Worm (Caenorhabditis elegans) whole organism, late embryonic: ENCODE results near the gene srz-56.

Experiments used
- C08G9.2 ChIP-seq: sonication (generic microtip); optimal IDR thresholded peaks from 2 replicates; lab custom pipeline; 2016; ENCODE audit warnings: mild to moderate bottlenecking, missing genetic modification characterization, moderate library complexity, missing compliant biosample characterization
- C38D4.7 ChIP-seq: fragments of 200-800 bp; sonication (Bioruptor generic); optimal IDR thresholded peaks from 2 replicates; lab custom pipeline; 2018; ENCODE audit warnings: mild to moderate bottlenecking, missing genetic modification characterization, moderate library complexity, missing compliant biosample characterization
- K02D7.2 ChIP-seq: sonication (generic microtip); optimal IDR thresholded peaks from 2 replicates; lab custom pipeline; 2017; ENCODE audit warnings: mild to moderate bottlenecking, missing genetic modification characterization, missing compliant biosample characterization
- K09A11.1 ChIP-seq: sonication (generic microtip); optimal IDR thresholded peaks from 2 replicates; lab custom pipeline; 2017; ENCODE audit warnings: antibody characterized with exemption, mild to moderate bottlenecking, missing genetic modification characterization, missing compliant biosample characterization; ENCODE audit not compliant: insufficient read depth
- ahr-1 ChIP-seq: sonication (generic microtip); optimal IDR thresholded peaks from 2 replicates; lab custom pipeline; 2016; ENCODE audit warnings: missing genetic modification characterization, missing compliant biosample characterization
- ama-1 ChIP-seq: fragments of 150-350 bp; optimal IDR thresholded peaks from 2 replicates; lab custom pipeline; 2014
- ceh-14 ChIP-seq: sonication (generic microtip); optimal IDR thresholded peaks from 2 replicates; lab custom pipeline; 2016; ENCODE audit warnings: missing genotype, missing genetic modification characterization, missing compliant biosample characterization
- ceh-2 ChIP-seq: sonication (generic microtip); optimal IDR thresholded peaks from 2 replicates; lab custom pipeline; 2016; ENCODE audit warnings: missing genotype, missing genetic modification characterization, missing compliant biosample characterization
- ceh-22 ChIP-seq: sonication (generic microtip); optimal IDR thresholded peaks from 2 replicates; lab custom pipeline; 2017; ENCODE audit warnings: missing biosample characterization, missing genetic modification characterization
- ceh-31 ChIP-seq: sonication (generic microtip); optimal IDR thresholded peaks from 2 replicates; lab custom pipeline; 2016; ENCODE audit warnings: missing genetic modification characterization, missing compliant biosample characterization
- dve-1 ChIP-seq: sonication (generic microtip); optimal IDR thresholded peaks from 2 replicates; lab custom pipeline; 2017; ENCODE audit warnings: antibody characterized with exemption, mild to moderate bottlenecking, missing genetic modification characterization, missing compliant biosample characterization
- elt-2 ChIP-seq: sonication (generic microtip); optimal IDR thresholded peaks from 2 replicates; lab custom pipeline; 2016; ENCODE audit warnings: missing genetic modification reagents, missing genetic modification characterization, missing compliant biosample characterization
- elt-4 ChIP-seq: sonication (generic microtip); optimal IDR thresholded peaks from 2 replicates; lab custom pipeline; 2016; ENCODE audit warnings: missing genetic modification characterization, missing compliant biosample characterization
- ets-4 ChIP-seq: sonication (generic microtip); optimal IDR thresholded peaks from 2 replicates; lab custom pipeline; 2016; ENCODE audit warnings: missing genetic modification characterization, missing compliant biosample characterization
- fax-1 ChIP-seq: sonication (generic microtip); optimal IDR thresholded peaks from 2 replicates; lab custom pipeline; 2016; ENCODE audit warnings: missing genotype, missing genetic modification characterization, missing compliant biosample characterization
- fkh-10 ChIP-seq: fragments of 150-350 bp; optimal IDR thresholded peaks from 2 replicates; lab custom pipeline; 2014; ENCODE audit warnings: missing biosample characterization, missing genetic modification reagents, missing genetic modification characterization
- gmeb-2 ChIP-seq: sonication (generic microtip); optimal IDR thresholded peaks from 2 replicates; lab custom pipeline; 2016; ENCODE audit warnings: missing genetic modification characterization, inconsistent platforms, missing compliant biosample characterization
- hlh-15 ChIP-seq: sonication (generic microtip); optimal IDR thresholded peaks from 2 replicates; lab custom pipeline; 2016; ENCODE audit warnings: missing genetic modification characterization, missing compliant biosample characterization
- hlh-30 ChIP-seq: sonication (generic microtip); optimal IDR thresholded peaks from 2 replicates; lab custom pipeline; 2017; ENCODE audit warnings: antibody characterized with exemption, missing genetic modification characterization, missing compliant biosample characterization; ENCODE audit not compliant: insufficient read depth
- hlh-6 ChIP-seq: sonication (generic microtip); optimal IDR thresholded peaks from 2 replicates; lab custom pipeline; 2016; ENCODE audit warnings: missing genotype, missing genetic modification characterization, missing compliant biosample characterization
- hlh-8 ChIP-seq: sonication (generic microtip); optimal IDR thresholded peaks from 2 replicates; lab custom pipeline; 2016; ENCODE audit warnings: missing genotype, missing genetic modification characterization, missing compliant biosample characterization
- lim-6 ChIP-seq: sonication (generic microtip); optimal IDR thresholded peaks from 2 replicates; lab custom pipeline; 2016; ENCODE audit warnings: missing genetic modification characterization, missing compliant biosample characterization
- lin-11 ChIP-seq: fragments of 200-800 bp; sonication (Bioruptor generic); optimal IDR thresholded peaks from 2 replicates; lab custom pipeline; 2018; ENCODE audit warnings: mild to moderate bottlenecking, missing genetic modification characterization, missing compliant biosample characterization
- mec-3 ChIP-seq: sonication (generic microtip); optimal IDR thresholded peaks from 2 replicates; lab custom pipeline; 2016; ENCODE audit warnings: borderline replicate concordance, missing genetic modification characterization, missing compliant biosample characterization
- nfya-1 ChIP-seq: sonication (generic microtip); optimal IDR thresholded peaks from 2 replicates; lab custom pipeline; 2017; ENCODE audit warnings: missing genetic modification characterization, mild to moderate bottlenecking, missing compliant biosample characterization, antibody characterized with exemption, moderate library complexity
- nhr-11 ChIP-seq: fragments of 150-350 bp; optimal IDR thresholded peaks from 2 replicates; lab custom pipeline; 2014; ENCODE audit warnings: missing biosample characterization, missing genetic modification characterization
- npax-4 ChIP-seq: sonication (generic microtip); optimal IDR thresholded peaks from 2 replicates; lab custom pipeline; 2016; ENCODE audit warnings: missing genetic modification characterization, missing compliant biosample characterization
- odd-2 ChIP-seq: sonication (generic microtip); optimal IDR thresholded peaks from 2 replicates; lab custom pipeline; 2017; ENCODE audit warnings: antibody characterized with exemption, mild to moderate bottlenecking, missing genetic modification characterization, missing compliant biosample characterization
- pax-1 ChIP-seq: fragments of 150-350 bp; optimal IDR thresholded peaks from 2 replicates; lab custom pipeline; 2014; ENCODE audit warnings: missing biosample characterization, missing genetic modification characterization
- pha-2 ChIP-seq: sonication (generic microtip); optimal IDR thresholded peaks from 2 replicates; lab custom pipeline; 2017; ENCODE audit warnings: mild to moderate bottlenecking, missing genetic modification characterization, missing compliant biosample characterization
- pqm-1 ChIP-seq: sonication (generic microtip); optimal IDR thresholded peaks from 2 replicates; lab custom pipeline; 2016; ENCODE audit warnings: missing genetic modification characterization, missing compliant biosample characterization
- pros-1 ChIP-seq: fragments of 150-350 bp; optimal IDR thresholded peaks from 2 replicates; lab custom pipeline; 2014; ENCODE audit warnings: missing biosample characterization, missing genetic modification reagents, missing genetic modification characterization
- ref-2 ChIP-seq: sonication (generic microtip); optimal IDR thresholded peaks from 2 replicates; lab custom pipeline; 2016; ENCODE audit warnings: missing genetic modification characterization, missing compliant biosample characterization
- sdc-2 ChIP-seq: sonication (generic microtip); optimal IDR thresholded peaks from 2 replicates; lab custom pipeline; 2016; ENCODE audit warnings: missing genotype, missing genetic modification characterization, missing compliant biosample characterization
- syd-9 ChIP-seq: sonication (generic microtip); optimal IDR thresholded peaks from 2 replicates; lab custom pipeline; 2016; ENCODE audit warnings: mild to moderate bottlenecking, missing genetic modification characterization, moderate library complexity, missing compliant biosample characterization
- ttx-3 ChIP-seq: sonication (generic microtip); optimal IDR thresholded peaks from 2 replicates; lab custom pipeline; 2016; ENCODE audit warnings: missing genetic modification reagents, missing genetic modification characterization, missing compliant biosample characterization
- unc-86 ChIP-seq: sonication (generic microtip); optimal IDR thresholded peaks from 2 replicates; lab custom pipeline; 2016; ENCODE audit warnings: missing genetic modification characterization, missing compliant biosample characterization
- zip-5 ChIP-seq: sonication (generic microtip); optimal IDR thresholded peaks from 2 replicates; lab custom pipeline; 2016; ENCODE audit warnings: missing genetic modification characterization, missing compliant biosample characterization

Gene srz-56

DNA sequence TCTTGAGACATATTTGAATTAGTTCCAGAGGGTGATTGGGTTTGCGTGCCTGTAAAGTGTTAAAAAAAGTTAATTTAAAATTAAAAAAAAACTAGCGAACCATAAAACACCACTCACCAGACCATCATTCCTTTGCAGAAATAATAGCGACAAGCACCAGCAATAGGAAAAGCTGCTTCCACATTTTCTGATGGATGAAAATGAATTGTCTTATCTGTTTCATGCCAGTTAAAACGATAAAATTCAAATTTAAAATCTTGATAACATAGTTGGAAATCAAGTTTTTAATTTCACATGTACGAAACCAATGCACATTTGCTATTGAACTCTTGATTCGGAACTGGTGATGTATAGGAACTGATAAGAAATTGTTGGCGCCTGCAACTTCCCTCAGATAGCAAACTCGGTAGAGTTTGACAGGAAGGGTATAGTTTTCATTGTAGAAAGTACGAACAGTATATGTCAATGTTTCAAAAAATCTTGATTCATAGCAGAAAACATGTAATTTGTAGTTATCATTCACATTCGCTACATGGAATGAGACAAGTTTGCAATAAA lies 905 bp upstream of the srz-56 start, which contains the start of gene C39B5.10:
TSS of gene C39B5.10 (minus strand) at position 51 of the 558 bp plus-strand sequence.
- TF ChIP-seq elt-2 = peak; percentile 13
- TF ChIP-seq hlh-8 = no peak

DNA sequence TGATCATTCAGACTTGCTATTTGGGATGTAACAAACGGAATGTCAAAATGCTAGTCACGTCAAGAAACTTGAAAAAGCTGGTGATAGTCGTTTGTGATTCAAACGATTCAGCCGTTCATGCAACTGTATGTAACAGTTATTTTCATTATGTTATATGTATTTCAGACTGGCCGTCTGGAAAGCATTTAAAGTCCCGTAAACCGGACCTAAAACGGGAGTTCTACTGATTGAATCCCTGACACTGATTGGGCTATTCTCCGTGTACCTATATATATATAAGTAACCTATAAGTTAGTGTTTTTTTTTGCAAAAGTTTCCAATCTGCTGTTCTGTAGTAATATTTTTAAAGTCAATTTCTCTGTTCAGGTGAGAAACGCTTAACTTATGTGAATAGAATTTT lies 3.0 kb downstream of the srz-56 start:
- no peak for TF ChIP-seq C08G9.2 (tag; lab: Kevin White, UChicago)
- TF ChIP-seq ceh-31 (tag; lab: Kevin White, UChicago) = no peak
- no peak for TF ChIP-seq odd-2 (tag; lab: Kevin White, UChicago)
- TF ChIP-seq ama-1 (lab: Kevin White, UChicago) = no peak
- no peak for TF ChIP-seq ceh-14 (tag; lab: Kevin White, UChicago)
- TF ChIP-seq ahr-1 = no peak
- TF ChIP-seq C38D4.7 = no peak
- no peak for TF ChIP-seq lin-11
- TF ChIP-seq nfya-1 = no peak
- no peak for TF ChIP-seq syd-9 (tag; lab: Kevin White, UChicago)
- no peak for TF ChIP-seq pax-1 (tag; lab: Kevin White, UChicago)
- TF ChIP-seq fax-1 (tag; lab: Kevin White, UChicago) = no peak
- no peak for TF ChIP-seq hlh-30 (tag; lab: Kevin White, UChicago)
- no peak for TF ChIP-seq ttx-3
- no peak for TF ChIP-seq fkh-10 (GFP tag; lab: Kevin White, UChicago)
- no peak for TF ChIP-seq nhr-11 (tag; lab: Kevin White, UChicago)

DNA sequence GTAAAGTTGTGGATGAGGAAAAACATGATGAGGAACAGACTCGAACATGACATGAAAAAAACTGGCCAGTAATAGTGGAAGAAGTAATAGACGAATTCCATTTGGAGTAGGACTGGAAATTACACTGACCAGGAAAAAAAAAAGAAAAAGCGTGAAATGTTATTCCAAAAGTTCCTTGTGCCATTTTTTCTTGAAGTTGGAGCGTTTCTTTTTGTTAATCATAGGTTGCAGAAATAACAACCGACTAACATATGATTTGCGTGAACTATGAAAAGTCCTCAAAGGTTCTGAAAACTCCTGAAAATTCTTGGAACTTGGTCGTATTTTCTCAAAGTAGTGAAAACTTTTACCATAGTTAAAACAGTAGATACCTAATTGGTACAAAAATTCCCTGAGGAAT lies 5.2 kb downstream of the srz-56 start, which contains the start of gene srd-67:
TSS of gene srd-67 (minus strand) at position 101 of the 400 bp plus-strand sequence.
- TF ChIP-seq ceh-22 (no peak), unc-86 (tag; lab: Kevin White, UChicago) (no peak), zip-5 (tag; lab: Kevin White, UChicago) (no peak), elt-4 (tag; lab: Kevin White, UChicago) (no peak), pros-1 (tag; lab: Kevin White, UChicago) (no peak), ceh-2 (tag; lab: Kevin White, UChicago) (no peak), fax-1 (tag; lab: Kevin White, UChicago) (no peak), sdc-2 (tag; lab: Kevin White, UChicago) (no peak), ets-4 (tag; lab: Kevin White, UChicago) (no peak), odd-2 (tag; lab: Kevin White, UChicago) (no peak), gmeb-2 (tag; lab: Kevin White, UChicago) (no peak), mec-3 (no peak), hlh-15 (tag; lab: Kevin White, UChicago) (no peak), K02D7.2 (tag; lab: Kevin White, UChicago) (no peak), ttx-3 (no peak), K09A11.1 (no peak)

DNA sequence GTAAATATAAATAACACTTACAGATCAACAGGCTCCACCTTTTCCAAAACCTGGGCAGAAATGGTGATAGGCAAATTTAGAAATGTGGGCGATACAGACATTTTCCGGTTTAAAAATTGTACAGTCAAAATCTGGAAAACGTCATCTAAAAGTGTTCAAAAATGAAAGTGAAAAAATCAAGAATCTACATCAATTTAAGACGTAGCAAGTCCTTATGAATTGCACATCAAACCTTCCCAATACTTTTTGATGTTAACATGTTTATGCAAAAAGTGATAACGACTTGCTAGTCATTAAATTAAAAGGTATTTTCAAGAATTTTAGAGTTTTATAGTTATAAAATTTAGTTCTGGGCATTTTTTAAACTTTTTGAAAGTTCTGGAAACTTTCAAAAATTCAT lies 10.8 kb downstream of the srz-56 start, which contains the start of gene fbxa-7:
TSS of gene fbxa-7 (minus strand) at position 101 of the 400 bp plus-strand sequence.
- no peak for TF ChIP-seq elt-2
- TF ChIP-seq pqm-1 = no peak
- TF ChIP-seq lim-6 (tag; lab: Kevin White, UChicago) = no peak
- TF ChIP-seq ref-2 (tag; lab: Kevin White, UChicago) = no peak
- TF ChIP-seq npax-4 (tag; lab: Kevin White, UChicago) = no peak
- no peak for TF ChIP-seq pha-2 (tag; lab: Kevin White, UChicago)
- TF ChIP-seq hlh-6 = no peak
- no peak for TF ChIP-seq lin-11
- TF ChIP-seq sdc-2 (tag; lab: Kevin White, UChicago) = no peak
- TF ChIP-seq dve-1 (tag; lab: Kevin White, UChicago) = no peak
